Comparison of ENCODE assay signal across 1 fruit fly cellular context in the genomic region with DNA sequence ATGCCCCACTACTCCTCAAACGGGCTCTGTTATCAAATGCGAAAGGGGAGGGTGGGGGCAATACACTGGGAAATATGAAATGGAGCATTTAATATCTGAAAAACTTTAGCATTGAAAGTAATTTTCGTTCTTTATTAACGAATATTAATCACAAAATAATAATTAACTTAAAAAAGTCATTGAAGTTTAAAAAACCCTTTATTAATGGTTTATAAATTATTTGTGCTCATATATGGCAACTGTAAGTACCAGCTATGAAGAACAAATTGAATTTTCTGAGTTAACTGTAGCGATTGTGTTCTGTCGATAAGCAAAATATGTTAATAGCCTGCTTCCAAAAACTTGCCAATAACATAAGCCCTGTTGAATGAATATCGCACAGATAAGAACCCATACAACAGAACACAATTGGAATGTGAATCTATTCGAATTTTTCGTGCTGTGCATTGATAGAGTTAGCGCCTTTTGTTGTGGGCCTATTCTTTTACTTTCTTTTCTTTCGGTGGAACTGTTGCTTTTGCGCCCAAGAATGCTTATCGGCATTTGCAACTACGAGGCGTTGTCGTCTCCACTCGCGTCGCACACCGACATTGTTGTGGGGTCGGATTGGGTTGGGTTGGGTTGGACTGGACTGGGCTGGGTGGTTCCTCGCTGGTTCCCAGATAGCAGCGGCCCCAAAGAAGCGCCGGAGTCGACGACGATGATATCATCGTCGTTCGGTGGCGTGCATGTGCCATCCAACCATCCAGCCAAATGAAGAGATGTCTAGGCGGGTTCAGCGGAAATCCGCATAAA.
TF ChIP-seq lines count a peak whose summit lies in the region.

No protein-coding gene starts in this region.

TF ChIP-seq in whole organism, embryonic, 481 proteins besides CTCF, POLR2A, EP300 and RAD21 (continued from another document):
- TF ChIP-seq CG15514 (GFP tag; optimal IDR thresholded peaks at IDR 0.05; lab: Kevin White, UChicago) = no peak
- no peak for TF ChIP-seq Deaf1 (tag; optimal IDR thresholded peaks at IDR 0.05; lab: Kevin White, UChicago)
- TF ChIP-seq NfI (GFP tag; optimal IDR thresholded peaks at IDR 0.05; lab: Kevin White, UChicago) = peak; percentile 37
- no peak for TF ChIP-seq pho (GFP tag; optimal IDR thresholded peaks at IDR 0.05; lab: Kevin White, UChicago)
- TF ChIP-seq sc (optimal IDR thresholded peaks at IDR 0.05; lab: Kevin White, UChicago) = no peak
- peak; percentile 66 for TF ChIP-seq sc (GFP tag; optimal IDR thresholded peaks at IDR 0.05; lab: Kevin White, UChicago)
- TF ChIP-seq trem (tag; optimal IDR thresholded peaks at IDR 0.05; lab: Kevin White, UChicago) = peak; percentile 20
- TF ChIP-seq vfl (GFP tag; optimal IDR thresholded peaks at IDR 0.05; lab: Kevin White, UChicago) = no peak
- peak; percentile 76 for TF ChIP-seq CG9727 (GFP tag; optimal IDR thresholded peaks at IDR 0.05; lab: Kevin White, UChicago)
- no peak for TF ChIP-seq BEAF-32 (GFP tag; optimal IDR thresholded peaks at IDR 0.05; lab: Kevin White, UChicago)
- TF ChIP-seq nerfin-1 (tag; optimal IDR thresholded peaks at IDR 0.05; lab: Kevin White, UChicago) = no peak
- peak; percentile 59 for TF ChIP-seq CG17385 (GFP tag; optimal IDR thresholded peaks at IDR 0.05; lab: Kevin White, UChicago)
- TF ChIP-seq H2.0 (GFP tag; IDR thresholded peaks at IDR 0.05; lab: Robert Waterston, UW) = no peak
- no peak for TF ChIP-seq onecut (GFP tag; IDR thresholded peaks at IDR 0.05; lab: Robert Waterston, UW)
- TF ChIP-seq esg (GFP tag; conservative IDR thresholded peaks at IDR 0.05; lab: Robert Waterston, UW) = peak; percentile 41; the same call in 1 of the 2 replicates
- no peak for TF ChIP-seq CG6683 (GFP tag; optimal IDR thresholded peaks at IDR 0.05; lab: Kevin White, UChicago)
- no peak for TF ChIP-seq hth (optimal IDR thresholded peaks at IDR 0.05; lab: Kevin White, UChicago)
- TF ChIP-seq CG9609 (GFP tag; optimal IDR thresholded peaks at IDR 0.05; lab: Kevin White, UChicago) = no peak
- TF ChIP-seq CG3726 (GFP tag; IDR thresholded peaks at IDR 0.05; lab: Robert Waterston, UW) = 0 out of 3 replicates have a peak, but pooled peaks have one; percentile 28
- peak; percentile 58 for TF ChIP-seq PHDP (tag; optimal IDR thresholded peaks at IDR 0.05; lab: Kevin White, UChicago)
- TF ChIP-seq CG18619 (GFP tag; optimal IDR thresholded peaks at IDR 0.05; lab: Kevin White, UChicago) = peak; percentile 59
- no peak for TF ChIP-seq cas (GFP tag; IDR thresholded peaks at IDR 0.05; lab: Robert Waterston, UW)
- no peak for TF ChIP-seq Adf1 (GFP tag; IDR thresholded peaks at IDR 0.05; lab: Robert Waterston, UW)
- TF ChIP-seq BtbVII (GFP tag; optimal IDR thresholded peaks at IDR 0.05; lab: Kevin White, UChicago) = no peak
- TF ChIP-seq emc (GFP tag; optimal IDR thresholded peaks at IDR 0.05; lab: Kevin White, UChicago) = no peak
- no peak for TF ChIP-seq NC2β (GFP tag; optimal IDR thresholded peaks at IDR 0.05; lab: Kevin White, UChicago)
- TF ChIP-seq yki (optimal IDR thresholded peaks at IDR 0.05; lab: Kevin White, UChicago) = no peak
- TF ChIP-seq CG7987 (GFP tag; optimal IDR thresholded peaks at IDR 0.05; lab: Kevin White, UChicago) = no peak
- peak; percentile 88 for TF ChIP-seq sens (GFP tag; lab: Kevin White, UChicago)
- TF ChIP-seq CG5953 (GFP tag; IDR thresholded peaks at IDR 0.05; lab: Robert Waterston, UW) = no peak
- TF ChIP-seq dmrt11E (tag; optimal IDR thresholded peaks at IDR 0.05; lab: Kevin White, UChicago) = peak; percentile 45
- peak; percentile 38 for TF ChIP-seq CG12155 (GFP tag; optimal IDR thresholded peaks at IDR 0.05; lab: Kevin White, UChicago)
- no peak for TF ChIP-seq Atf3 (GFP tag; optimal IDR thresholded peaks at IDR 0.05; lab: Kevin White, UChicago)
- TF ChIP-seq Hsf (GFP tag; optimal IDR thresholded peaks at IDR 0.05; lab: Kevin White, UChicago) = peak; percentile 44
- peak; percentile 11 for TF ChIP-seq shn (GFP tag; optimal IDR thresholded peaks at IDR 0.05; lab: Kevin White, UChicago)
- no peak for TF ChIP-seq Mrtf (GFP tag; IDR thresholded peaks at IDR 0.05; lab: Robert Waterston, UW)
- TF ChIP-seq NC2α (GFP tag; optimal IDR thresholded peaks at IDR 0.05; lab: Kevin White, UChicago) = no peak
- TF ChIP-seq gfzf (GFP tag; optimal IDR thresholded peaks at IDR 0.05; lab: Kevin White, UChicago) = no peak
- TF ChIP-seq CG12104 (GFP tag; optimal IDR thresholded peaks at IDR 0.05; lab: Kevin White, UChicago) = peak; percentile 15
- TF ChIP-seq crc (GFP tag; optimal IDR thresholded peaks at IDR 0.05; lab: Kevin White, UChicago) = no peak
- no peak for TF ChIP-seq CG7839 (tag; optimal IDR thresholded peaks at IDR 0.05; lab: Kevin White, UChicago)
- no peak for TF ChIP-seq CG4404 (GFP tag; IDR thresholded peaks at IDR 0.05; lab: Robert Waterston, UW)
- no peak for TF ChIP-seq CG14014 (GFP tag; IDR thresholded peaks at IDR 0.05; lab: Robert Waterston, UW)
- TF ChIP-seq Meics (GFP tag; optimal IDR thresholded peaks at IDR 0.05; lab: Kevin White, UChicago) = peak; percentile 51
- no peak for TF ChIP-seq br (optimal IDR thresholded peaks at IDR 0.05; lab: Kevin White, UChicago)
- no peak for TF ChIP-seq fd96Cb (tag; optimal IDR thresholded peaks at IDR 0.05; lab: Kevin White, UChicago)
- TF ChIP-seq sob (GFP tag; IDR thresholded peaks at IDR 0.05; lab: Robert Waterston, UW) = no peak; the same call in 1 of the 2 replicates
- no peak for TF ChIP-seq HLH4C (GFP tag; IDR thresholded peaks at IDR 0.05; lab: Robert Waterston, UW; ENCODE audit: partially characterized antibody)
- no peak for TF ChIP-seq CG3838 (GFP tag; optimal IDR thresholded peaks at IDR 0.05; lab: Kevin White, UChicago)
- 0 out of 2 replicates have a peak, but pooled peaks have one; percentile 14 for TF ChIP-seq CG11696 (GFP tag; IDR thresholded peaks at IDR 0.05; lab: Robert Waterston, UW)
- TF ChIP-seq Ada2b (GFP tag; IDR thresholded peaks at IDR 0.05; lab: Robert Waterston, UW) = no peak
- TF ChIP-seq C15 (GFP tag; IDR thresholded peaks at IDR 0.05; lab: Robert Waterston, UW) = 0 out of 3 replicates have a peak, but pooled peaks have one; percentile 27
- no peak for TF ChIP-seq bigmax (GFP tag; optimal IDR thresholded peaks at IDR 0.05; lab: Kevin White, UChicago)
- no peak for TF ChIP-seq sim (GFP tag; IDR thresholded peaks at IDR 0.05; lab: Robert Waterston, UW)
- TF ChIP-seq ase (GFP tag; IDR thresholded peaks at IDR 0.05; lab: Robert Waterston, UW) = no peak
- peak; percentile 43 for TF ChIP-seq CG10267 (tag; optimal IDR thresholded peaks at IDR 0.05; lab: Kevin White, UChicago)
- no peak for TF ChIP-seq CG16863 (GFP tag; optimal IDR thresholded peaks at IDR 0.05; lab: Kevin White, UChicago)
- TF ChIP-seq run (tag; optimal IDR thresholded peaks at IDR 0.05; lab: Kevin White, UChicago) = no peak
- no peak for TF ChIP-seq CG14667 (GFP tag; IDR thresholded peaks at IDR 0.05; lab: Robert Waterston, UW)
- peak; percentile 42 for TF ChIP-seq CG18599 (GFP tag; optimal IDR thresholded peaks at IDR 0.05; lab: Kevin White, UChicago)
- TF ChIP-seq Gug (GFP tag; IDR thresholded peaks at IDR 0.05; lab: Robert Waterston, UW) = no peak
- TF ChIP-seq CG5180 (GFP tag; optimal IDR thresholded peaks at IDR 0.05; lab: Kevin White, UChicago) = peak; percentile 17
- TF ChIP-seq hbn (GFP tag; IDR thresholded peaks at IDR 0.05; lab: Robert Waterston, UW; ENCODE audit: partially characterized antibody) = no peak
- TF ChIP-seq Taf1 (GFP tag; IDR thresholded peaks at IDR 0.05; lab: Robert Waterston, UW) = no peak
- TF ChIP-seq gcm (GFP tag; optimal IDR thresholded peaks at IDR 0.05; lab: Kevin White, UChicago) = no peak
- TF ChIP-seq chinmo (GFP tag; IDR thresholded peaks at IDR 0.05; lab: Robert Waterston, UW; ENCODE audit: partially characterized antibody) = 0 out of 4 replicates have a peak, but pooled peaks have one; percentile 42
- peak; percentile 55 for TF ChIP-seq CG4424 (GFP tag; optimal IDR thresholded peaks at IDR 0.05; lab: Kevin White, UChicago)
- TF ChIP-seq Fer3 (tag; optimal IDR thresholded peaks at IDR 0.05; lab: Kevin White, UChicago) = peak; percentile 16
- TF ChIP-seq CG12942 (GFP tag; optimal IDR thresholded peaks at IDR 0.05; lab: Kevin White, UChicago) = no peak
- no peak for TF ChIP-seq CG31365 (tag; optimal IDR thresholded peaks at IDR 0.05; lab: Kevin White, UChicago)
- TF ChIP-seq org-1 (GFP tag; optimal IDR thresholded peaks at IDR 0.05; lab: Kevin White, UChicago) = peak; percentile 49
- TF ChIP-seq CG16815 (GFP tag; optimal IDR thresholded peaks at IDR 0.05; lab: Kevin White, UChicago) = peak; percentile 29
- TF ChIP-seq gsb (GFP tag; IDR thresholded peaks at IDR 0.05; lab: Robert Waterston, UW) = 0 out of 2 replicates have a peak, but pooled peaks have one; percentile 24
- TF ChIP-seq Max (GFP tag; optimal IDR thresholded peaks at IDR 0.05; lab: Kevin White, UChicago) = peak; percentile 25
- TF ChIP-seq CG17802 (tag; optimal IDR thresholded peaks at IDR 0.05; lab: Kevin White, UChicago) = no peak
- TF ChIP-seq Nf-YA (GFP tag; IDR thresholded peaks at IDR 0.05; lab: Robert Waterston, UW) = no peak
- no peak for TF ChIP-seq p53 (GFP tag; optimal IDR thresholded peaks at IDR 0.05; lab: Kevin White, UChicago)
- no peak for TF ChIP-seq CG30020 (tag; optimal IDR thresholded peaks at IDR 0.05; lab: Kevin White, UChicago)
- TF ChIP-seq zf30C (GFP tag; optimal IDR thresholded peaks at IDR 0.05; lab: Kevin White, UChicago) = peak; percentile 38
- peak; percentile 68; the same call in 1 of the 3 replicates for TF ChIP-seq CG6175 (GFP tag; IDR thresholded peaks at IDR 0.05; lab: Robert Waterston, UW)
- TF ChIP-seq Hr3 (GFP tag; optimal IDR thresholded peaks at IDR 0.05; lab: Kevin White, UChicago) = peak; percentile 41
- no peak for TF ChIP-seq CG7745 (tag; optimal IDR thresholded peaks at IDR 0.05; lab: Kevin White, UChicago)
- peak; percentile 47 for TF ChIP-seq CG2120 (GFP tag; optimal IDR thresholded peaks at IDR 0.05; lab: Kevin White, UChicago)
- TF ChIP-seq caup (GFP tag; optimal IDR thresholded peaks at IDR 0.05; lab: Kevin White, UChicago; ENCODE audit: severe bottlenecking) = peak; percentile 13
- TF ChIP-seq CG1529 (GFP tag; optimal IDR thresholded peaks at IDR 0.05; lab: Kevin White, UChicago) = peak; percentile 28
- TF ChIP-seq Dek (tag; optimal IDR thresholded peaks at IDR 0.05; lab: Kevin White, UChicago) = no peak
- peak; percentile 13 for TF ChIP-seq salm (tag; optimal IDR thresholded peaks at IDR 0.05; lab: Kevin White, UChicago)
- no peak for TF ChIP-seq HmgZ (tag; optimal IDR thresholded peaks at IDR 0.05; lab: Kevin White, UChicago)
- peak; percentile 50 for TF ChIP-seq lab (GFP tag; optimal IDR thresholded peaks at IDR 0.05; lab: Kevin White, UChicago)
- TF ChIP-seq Poxn (GFP tag; IDR thresholded peaks at IDR 0.05; lab: Robert Waterston, UW) = no peak
- peak; percentile 82 for TF ChIP-seq Ets65A (GFP tag; lab: Kevin White, UChicago)
- no peak for TF ChIP-seq ttk (GFP tag; IDR thresholded peaks at IDR 0.05; lab: Robert Waterston, UW)
- TF ChIP-seq Sry-δ (GFP tag; optimal IDR thresholded peaks at IDR 0.05; lab: Kevin White, UChicago) = no peak
- TF ChIP-seq CG6791 (GFP tag; IDR thresholded peaks at IDR 0.05; lab: Robert Waterston, UW; ENCODE audit: partially characterized antibody) = no peak
- no peak for TF ChIP-seq phol (tag; optimal IDR thresholded peaks at IDR 0.05; lab: Kevin White, UChicago)
- TF ChIP-seq CG13894 (tag; optimal IDR thresholded peaks at IDR 0.05; lab: Kevin White, UChicago) = no peak
- peak; percentile 20 for TF ChIP-seq Atf-2 (GFP tag; optimal IDR thresholded peaks at IDR 0.05; lab: Kevin White, UChicago)
- TF ChIP-seq CG12391 (tag; optimal IDR thresholded peaks at IDR 0.05; lab: Kevin White, UChicago) = peak; percentile 57
- TF ChIP-seq CG2875 (GFP tag; optimal IDR thresholded peaks at IDR 0.05; lab: Kevin White, UChicago) = peak; percentile 13
- peak; percentile 64 for TF ChIP-seq Blimp-1 (GFP tag; optimal IDR thresholded peaks at IDR 0.05; lab: Kevin White, UChicago)
- no peak for TF ChIP-seq CG11247 (GFP tag; IDR thresholded peaks at IDR 0.05; lab: Robert Waterston, UW)
- no peak for TF ChIP-seq lbe (GFP tag; optimal IDR thresholded peaks at IDR 0.05; lab: Kevin White, UChicago)
- TF ChIP-seq HLHmδ (GFP tag; optimal IDR thresholded peaks at IDR 0.05; lab: Kevin White, UChicago) = no peak
- peak; percentile 22 for TF ChIP-seq Myb (GFP tag; optimal IDR thresholded peaks at IDR 0.05; lab: Kevin White, UChicago)
- no peak for TF ChIP-seq Fer2 (tag; optimal IDR thresholded peaks at IDR 0.05; lab: Kevin White, UChicago)
- TF ChIP-seq ken (GFP tag; IDR thresholded peaks at IDR 0.05; lab: Robert Waterston, UW) = 0 out of 3 replicates have a peak, but pooled peaks have one; percentile 33
- TF ChIP-seq CG9932 (GFP tag; IDR thresholded peaks at IDR 0.05; lab: Robert Waterston, UW) = 0 out of 2 replicates have a peak, but pooled peaks have one; percentile 31
- TF ChIP-seq peb (GFP tag; IDR thresholded peaks at IDR 0.05; lab: Robert Waterston, UW) = no peak
- TF ChIP-seq sug (tag; optimal IDR thresholded peaks at IDR 0.05; lab: Kevin White, UChicago) = no peak
- peak; percentile 46; the same call in 1 of the 2 replicates for TF ChIP-seq slbo (GFP tag; IDR thresholded peaks at IDR 0.05; lab: Robert Waterston, UW)
- no peak for TF ChIP-seq sna (GFP tag; IDR thresholded peaks at IDR 0.05; lab: Robert Waterston, UW; ENCODE audit: partially characterized antibody)
- TF ChIP-seq fd102C (GFP tag; optimal IDR thresholded peaks at IDR 0.05; lab: Kevin White, UChicago) = no peak
- no peak for TF ChIP-seq Aef1 (GFP tag; IDR thresholded peaks at IDR 0.05; lab: Robert Waterston, UW)
